Worm (Caenorhabditis elegans) whole organism, L1 larva: Measurements from ENCODE around the gene K04H4.5.

Experiments used
- C04F5.9 ChIP-seq: sonication (generic microtip); optimal IDR thresholded peaks from 2 replicates; lab custom pipeline; 2016; ENCODE audit warnings: missing genetic modification characterization, missing compliant biosample characterization
- aha-1 ChIP-seq: fragments of 150-350 bp; optimal IDR thresholded peaks from 2 replicates; lab custom pipeline; 2014; ENCODE audit warnings: missing biosample characterization, missing genetic modification characterization
- alr-1 ChIP-seq: fragments of 200-800 bp; sonication (Bioruptor generic); optimal IDR thresholded peaks from 2 replicates; lab custom pipeline; 2018; ENCODE audit warnings: borderline replicate concordance, mild to moderate bottlenecking, missing genetic modification characterization, missing compliant biosample characterization
- aly-2 ChIP-seq: fragments of 150-350 bp; optimal IDR thresholded peaks from 2 replicates; lab custom pipeline; 2014; ENCODE audit warnings: missing biosample characterization, missing genetic modification characterization
- ama-1 ChIP-seq: fragments of 150-350 bp; optimal IDR thresholded peaks from 2 replicates; lab custom pipeline; 2014
- blmp-1 ChIP-seq: fragments of 150-350 bp; optimal IDR thresholded peaks from 2 replicates; lab custom pipeline; 2014; ENCODE audit warnings: missing biosample characterization, missing genetic modification characterization
- ceh-63 ChIP-seq: fragments of 200-800 bp; sonication (Bioruptor generic); optimal IDR thresholded peaks from 2 replicates; lab custom pipeline; 2018; ENCODE audit warnings: mild to moderate bottlenecking, missing genetic modification characterization, missing compliant biosample characterization
- ceh-8 ChIP-seq: fragments of 200-800 bp; sonication (Bioruptor generic); optimal IDR thresholded peaks from 2 replicates; lab custom pipeline; 2018; ENCODE audit warnings: mild to moderate bottlenecking, missing genetic modification characterization, moderate library complexity, missing compliant biosample characterization
- ceh-82 ChIP-seq, 3 experiments: fragments of 150-350 bp in 1 of 3; sonication (generic microtip) in 2 of 3; optimal IDR thresholded peaks; 2 replicates each; lab custom pipeline; 2014 to 2017; ENCODE audit warnings: missing biosample characterization in 3 of 3, missing genetic modification characterization in 3 of 3
- ceh-88 ChIP-seq: fragments of 200-800 bp; sonication (Bioruptor generic); IDR thresholded peaks from 2 replicates; pipeline ENCODE4 v1.3.6; 2022; ENCODE audit warnings: missing genetic modification characterization, missing compliant biosample characterization
- ces-1 ChIP-seq: fragments of 150-350 bp; optimal IDR thresholded peaks from 2 replicates; lab custom pipeline; 2014; ENCODE audit warnings: missing biosample characterization, missing genetic modification reagents, missing genetic modification characterization
- dpl-1 ChIP-seq, 3 experiments: fragments of 150-350 bp in 2 of 3; sonication (generic microtip) in 1 of 3; optimal IDR thresholded peaks; 2 replicates each; lab custom pipeline; 2014 to 2017; ENCODE audit warnings: missing biosample characterization in 3 of 3, missing genetic modification characterization in 3 of 3, missing genetic modification reagents in 3 of 3
- efl-1 ChIP-seq, 4 experiments: fragments of 150-350 bp; optimal IDR thresholded peaks in 3 of 4; peaks in 1 of 4; 1 replicate in 1 of 4; 2 replicates in 3 of 4; lab custom pipeline; 2014; ENCODE audit warnings: missing biosample characterization in 2 of 4, missing genetic modification characterization in 2 of 4, missing genetic modification reagents in 2 of 4
- egl-13 ChIP-seq: sonication (generic microtip); optimal IDR thresholded peaks from 2 replicates; lab custom pipeline; 2016; ENCODE audit warnings: missing genotype, missing genetic modification reagents, missing genetic modification characterization, missing compliant biosample characterization
- fkh-10 ChIP-seq: sonication (generic microtip); optimal IDR thresholded peaks from 2 replicates; lab custom pipeline; 2017; ENCODE audit warnings: missing biosample characterization, missing genetic modification reagents, missing genetic modification characterization
- fkh-4 ChIP-seq: sonication (generic microtip); optimal IDR thresholded peaks from 2 replicates; lab custom pipeline; 2016; ENCODE audit warnings: missing compliant biosample characterization, missing genetic modification characterization, borderline replicate concordance
- fkh-8 ChIP-seq: sonication (generic microtip); optimal IDR thresholded peaks from 2 replicates; lab custom pipeline; 2016; ENCODE audit warnings: mild to moderate bottlenecking, missing genetic modification characterization, missing compliant biosample characterization
- fos-1 ChIP-seq: fragments of 150-350 bp; optimal IDR thresholded peaks from 2 replicates; lab custom pipeline; 2014; ENCODE audit warnings: missing biosample characterization, missing genetic modification characterization
- grh-1 ChIP-seq: fragments of 200-800 bp; sonication (Bioruptor generic); IDR thresholded peaks from 2 replicates; pipeline ENCODE4 v1.3.6; 2022; ENCODE audit warnings: missing genetic modification reagents, missing genetic modification characterization, missing compliant biosample characterization
- hpl-2 ChIP-seq: fragments of 150-350 bp; optimal IDR thresholded peaks from 2 replicates; lab custom pipeline; 2014; ENCODE audit warnings: missing biosample characterization, missing genetic modification reagents, missing genetic modification characterization
- irx-1 ChIP-seq: sonication (generic microtip); optimal IDR thresholded peaks from 2 replicates; lab custom pipeline; 2016; ENCODE audit warnings: missing genetic modification characterization, missing compliant biosample characterization
- jun-1 ChIP-seq: fragments of 150-350 bp; optimal IDR thresholded peaks from 2 replicates; lab custom pipeline; 2014; ENCODE audit warnings: missing biosample characterization, missing genetic modification reagents, missing genetic modification characterization
- lin-14 ChIP-seq: fragments of 200-800 bp; sonication (Bioruptor generic); optimal IDR thresholded peaks from 2 replicates; lab custom pipeline; 2018; ENCODE audit warnings: mild to moderate bottlenecking, missing genetic modification characterization, moderate library complexity, missing compliant biosample characterization
- lin-35 ChIP-seq, 2 experiments: fragments of 150-350 bp; optimal IDR thresholded peaks; 2 replicates each; lab custom pipeline; 2014; ENCODE audit warnings: missing biosample characterization in 2 of 2, missing genetic modification characterization in 2 of 2, missing genetic modification reagents in 2 of 2
- lsy-2 ChIP-seq, 2 experiments: fragments of 150-350 bp; optimal IDR thresholded peaks; 2 replicates each; lab custom pipeline; 2014; ENCODE audit warnings: missing biosample characterization in 2 of 2, missing genetic modification characterization in 2 of 2
- mab-9 ChIP-seq: fragments of 200-800 bp; sonication (Bioruptor generic); IDR thresholded peaks from 2 replicates; pipeline ENCODE4 v1.3.6; 2022; ENCODE audit warnings: missing genetic modification reagents, missing genetic modification characterization, missing compliant biosample characterization
- mdl-1 ChIP-seq, 2 experiments: fragments of 150-350 bp; optimal IDR thresholded peaks; 2 replicates each; lab custom pipeline; 2014 to 2017; ENCODE audit warnings: missing biosample characterization in 2 of 2, missing genetic modification characterization in 2 of 2, inconsistent platforms in 1 of 2
- mef-2 ChIP-seq: fragments of 150-350 bp; optimal IDR thresholded peaks from 2 replicates; lab custom pipeline; 2014; ENCODE audit warnings: missing biosample characterization, missing genetic modification characterization
- nhr-11 ChIP-seq: fragments of 150-350 bp; optimal IDR thresholded peaks from 2 replicates; lab custom pipeline; 2014; ENCODE audit warnings: missing biosample characterization, missing genetic modification characterization
- nhr-19 ChIP-seq: fragments of 200-800 bp; sonication (Bioruptor generic); conservative IDR thresholded peaks from 2 replicates; pipeline ENCODE4 v1.3.6; 2022; ENCODE audit warnings: missing genetic modification characterization, missing compliant biosample characterization
- nhr-47 ChIP-seq: sonication (generic microtip); optimal IDR thresholded peaks from 2 replicates; lab custom pipeline; 2016; ENCODE audit warnings: mild to moderate bottlenecking, missing genetic modification characterization, moderate library complexity, missing compliant biosample characterization
- nhr-71 ChIP-seq: sonication (generic microtip); optimal IDR thresholded peaks from 2 replicates; lab custom pipeline; 2016; ENCODE audit warnings: mild to moderate bottlenecking, missing genetic modification characterization, moderate library complexity, missing compliant biosample characterization
- nhr-77 ChIP-seq: fragments of 150-350 bp; optimal IDR thresholded peaks from 2 replicates; lab custom pipeline; 2014; ENCODE audit warnings: missing biosample characterization, missing genetic modification characterization
- nhr-90 ChIP-seq: sonication (generic microtip); optimal IDR thresholded peaks from 2 replicates; lab custom pipeline; 2016; ENCODE audit warnings: mild to moderate bottlenecking, missing genetic modification characterization, missing compliant biosample characterization; ENCODE audit not compliant: poor library complexity
- pag-3 ChIP-seq: sonication (generic microtip); optimal IDR thresholded peaks from 2 replicates; lab custom pipeline; 2017; ENCODE audit warnings: missing genetic modification characterization, mild to moderate bottlenecking, missing compliant biosample characterization, antibody characterized with exemption, borderline replicate concordance; ENCODE audit not compliant: insufficient read depth
- rnt-1 ChIP-seq: sonication (generic microtip); optimal IDR thresholded peaks from 2 replicates; lab custom pipeline; 2016; ENCODE audit warnings: mild to moderate bottlenecking, missing genetic modification characterization, moderate library complexity, missing compliant biosample characterization
- skn-1 ChIP-seq: fragments of 150-350 bp; optimal IDR thresholded peaks from 2 replicates; lab custom pipeline; 2014; ENCODE audit warnings: missing biosample characterization, missing genetic modification characterization
- snu-23 ChIP-seq: sonication (generic microtip); optimal IDR thresholded peaks from 2 replicates; lab custom pipeline; 2016; ENCODE audit warnings: missing genetic modification characterization, missing compliant biosample characterization
- sptf-1 ChIP-seq: fragments of 150-350 bp; optimal IDR thresholded peaks from 2 replicates; lab custom pipeline; 2014; ENCODE audit warnings: missing biosample characterization, missing genetic modification characterization
- sup-37 ChIP-seq: fragments of 200-800 bp; sonication (Bioruptor generic); optimal IDR thresholded peaks from 2 replicates; lab custom pipeline; 2018; ENCODE audit warnings: mild to moderate bottlenecking, missing genetic modification characterization, missing compliant biosample characterization
- tbx-2 ChIP-seq: sonication (generic microtip); optimal IDR thresholded peaks from 2 replicates; lab custom pipeline; 2016; ENCODE audit warnings: missing genetic modification characterization, missing compliant biosample characterization
- unc-62 ChIP-seq: fragments of 150-350 bp; optimal IDR thresholded peaks from 2 replicates; lab custom pipeline; 2014; ENCODE audit warnings: missing biosample characterization, missing genetic modification reagents, missing genetic modification characterization
- unc-86 ChIP-seq: sonication (generic microtip); optimal IDR thresholded peaks from 2 replicates; lab custom pipeline; 2016; ENCODE audit warnings: missing genetic modification characterization, missing compliant biosample characterization
- zag-1 ChIP-seq: fragments of 150-350 bp; optimal IDR thresholded peaks from 2 replicates; lab custom pipeline; 2014; ENCODE audit warnings: missing biosample characterization, missing genetic modification characterization

Gene K04H4.5

ce11 chrIII:9344347-9344746 is 14.8 kb upstream of the K04H4.5 start, which contains the start of gene emb-9:
Gene emb-9, minus strand, starts transcription at chrIII:9344447.
- TF ChIP-seq jun-1 (tag; lab: Kevin White, UChicago) (no peak), ama-1 (lab: Kevin White, UChicago) (no peak), blmp-1 (no peak), rnt-1 (tag; lab: Kevin White, UChicago) (no peak), nhr-11 (tag; lab: Kevin White, UChicago) (no peak), aha-1 (tag; lab: Kevin White, UChicago) (no peak), mab-9 (no peak)

- TF ChIP-seq rnt-1 (tag; lab: Kevin White, UChicago) (peak; percentile 64), skn-1 (no peak), dpl-1 (GFP tag; optimal IDR thresholded peaks at IDR 0.05; lab: Kevin White, UChicago) (no peak), lin-14 (peak; percentile 51), nhr-71 (tag; lab: Kevin White, UChicago) (peak; percentile 26), fkh-4 (tag; lab: Kevin White, UChicago) (no peak), snu-23 (GFP tag; lab: Kevin White, UChicago) (peak; percentile 0), fkh-10 (GFP tag; lab: Kevin White, UChicago) (no peak), pag-3 (peak; percentile 73), hpl-2 (GFP tag; lab: Kevin White, UChicago) (no peak), blmp-1 (no peak), lsy-2 (tag; optimal IDR thresholded peaks at IDR 0.05; lab: Kevin White, UChicago) (peak in 1 of 2 experiments; percentile 9)
These were observed 13.0 kb upstream of the K04H4.5 start for ce11 chrIII:9346114-9346513.

DNA sequence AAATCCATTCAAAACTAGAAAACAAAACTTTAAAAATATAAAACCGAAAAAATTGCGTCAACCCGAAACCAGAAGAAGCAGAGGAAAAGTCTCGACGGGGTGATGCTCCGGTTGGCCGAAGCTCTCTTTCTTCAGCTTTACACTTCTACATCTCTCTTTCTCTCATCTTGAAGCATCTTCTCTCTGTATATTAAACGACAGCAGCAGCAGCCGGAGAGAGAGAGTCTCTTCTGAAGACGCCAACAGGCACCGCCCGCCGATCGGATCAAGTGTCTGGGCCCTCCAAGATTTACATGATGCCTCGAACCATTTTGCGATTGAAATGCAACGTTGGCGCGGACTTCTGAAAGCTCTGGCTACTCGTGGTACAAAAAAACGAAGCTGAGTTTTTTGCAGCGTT is 12.4 kb upstream of the K04H4.5 start:
- no peak for TF ChIP-seq aha-1 (tag; lab: Kevin White, UChicago)
- peak in 1 of 2 experiments; percentile 20 for TF ChIP-seq lsy-2 (tag; optimal IDR thresholded peaks at IDR 0.05; lab: Kevin White, UChicago)
- TF ChIP-seq fkh-8 (tag; lab: Kevin White, UChicago), result no peak
- TF ChIP-seq pag-3, result no peak
- no peak for TF ChIP-seq nhr-90 (tag; lab: Kevin White, UChicago)
- no peak for TF ChIP-seq nhr-11 (tag; lab: Kevin White, UChicago)
- TF ChIP-seq rnt-1 (tag; lab: Kevin White, UChicago), result peak; percentile 47
- TF ChIP-seq sup-37, result no peak
- no peak for TF ChIP-seq ces-1 (GFP tag; lab: Kevin White, UChicago)
- no peak for TF ChIP-seq C04F5.9
- no peak for TF ChIP-seq fos-1 (tag; lab: Kevin White, UChicago)
- TF ChIP-seq nhr-71 (tag; lab: Kevin White, UChicago), result peak; percentile 30
- no peak for TF ChIP-seq ceh-88
- no peak for TF ChIP-seq nhr-19 (GFP tag; lab: Robert Waterston, UW)
- TF ChIP-seq lin-14, result peak; percentile 15
- no peak for TF ChIP-seq irx-1 (tag; lab: Kevin White, UChicago)

DNA sequence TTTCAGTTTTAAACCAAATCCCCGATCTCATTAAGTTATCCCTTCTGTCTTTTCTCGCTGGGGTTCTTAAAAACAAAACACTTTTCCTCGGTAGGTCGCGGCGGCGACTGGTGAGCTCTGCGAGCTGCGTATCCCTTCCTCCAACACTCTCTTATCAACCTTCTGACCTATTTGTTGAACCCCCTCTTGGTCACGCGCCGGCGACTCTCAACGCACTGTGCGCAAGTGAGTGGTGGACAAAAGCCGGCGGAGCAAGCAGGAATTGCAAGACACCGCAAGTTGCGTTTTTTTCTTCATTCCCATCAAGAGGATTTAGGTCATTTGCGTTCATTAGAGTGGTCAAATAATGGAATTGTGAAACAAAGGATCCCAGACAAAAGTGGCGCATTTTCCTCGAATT is 5.3 kb upstream of the K04H4.5 start:
- peak; percentile 22 to 24 for TF ChIP-seq efl-1 (optimal IDR thresholded peaks at IDR 0.05; lab: Kevin White, UChicago)
- peak; percentile 16 to 23 for TF ChIP-seq efl-1 (GFP tag; optimal IDR thresholded peaks at IDR 0.05 in 1 of 2; lab: Kevin White, UChicago)
- no peak for TF ChIP-seq ceh-88
- TF ChIP-seq nhr-77 (tag; lab: Kevin White, UChicago), result no peak
- TF ChIP-seq aly-2, result no peak
- TF ChIP-seq nhr-47 (tag; lab: Kevin White, UChicago), result no peak
- peak; percentile 31 for TF ChIP-seq tbx-2
- no peak for TF ChIP-seq mab-9
- peak in 1 of 2 experiments; percentile 27 for TF ChIP-seq mdl-1 (tag; optimal IDR thresholded peaks at IDR 0.05; lab: Kevin White, UChicago)
- TF ChIP-seq sptf-1 (tag; lab: Kevin White, UChicago), result no peak
- peak in 1 of 3 experiments; percentile 6 for TF ChIP-seq dpl-1 (GFP tag; optimal IDR thresholded peaks at IDR 0.05; lab: Kevin White, UChicago)
- TF ChIP-seq ceh-63 (GFP tag; lab: Kevin White, UChicago), result no peak
- TF ChIP-seq nhr-71 (tag; lab: Kevin White, UChicago), result peak; percentile 51
- 0 out of 2 replicates have a peak, but pooled peaks have one; percentile 12 for TF ChIP-seq nhr-19 (GFP tag; lab: Robert Waterston, UW)
- peak; percentile 64 for TF ChIP-seq lin-14
- TF ChIP-seq blmp-1, result no peak
- no peak for TF ChIP-seq egl-13 (tag; lab: Kevin White, UChicago)
- TF ChIP-seq lin-35 (GFP tag; optimal IDR thresholded peaks at IDR 0.05; lab: Kevin White, UChicago), result peak in 1 of 2 experiments; percentile 18
- no peak for TF ChIP-seq grh-1
- no peak for TF ChIP-seq ceh-8
- TF ChIP-seq lsy-2 (tag; optimal IDR thresholded peaks at IDR 0.05; lab: Kevin White, UChicago), result no peak
- TF ChIP-seq rnt-1 (tag; lab: Kevin White, UChicago), result peak; percentile 60
- no peak for TF ChIP-seq zag-1
- no peak for TF ChIP-seq alr-1 (tag; lab: Kevin White, UChicago)
- no peak for TF ChIP-seq unc-62 (GFP tag; lab: Kevin White, UChicago)
- TF ChIP-seq mef-2, result no peak
- TF ChIP-seq unc-86 (tag; lab: Kevin White, UChicago), result no peak
- TF ChIP-seq fkh-8 (tag; lab: Kevin White, UChicago), result no peak
- no peak for TF ChIP-seq hpl-2 (GFP tag; lab: Kevin White, UChicago)
- TF ChIP-seq ceh-82 (tag; optimal IDR thresholded peaks at IDR 0.05; lab: Kevin White, UChicago), result no peak
